Worm (Caenorhabditis elegans): ENCODE results near the gene mob-4.

ce11 chrIII:8227511-8227910 is 2.6 kb downstream of the mob-4 start, which contains the start of gene fbxl-1:
- TF ChIP-seq ces-1 (GFP tag; optimal IDR thresholded peaks at IDR 0.05): no peak
- TF ChIP-seq flh-1 (GFP tag; optimal IDR thresholded peaks at IDR 0.05): no peak
- TF ChIP-seq lsy-2 (tag; optimal IDR thresholded peaks at IDR 0.05): no peak
